Fruit fly (Drosophila melanogaster) whole organism, embryonic: ENCODE measurements around the gene Parg.

Experiments
- Bdp1 ChIP-seq: fragments of 200-800 bp; sonication (Bioruptor generic); optimal IDR thresholded peaks from 3 replicates; lab custom pipeline; 2016; ENCODE audit warnings: missing biosample characterization, missing genetic modification characterization
- C15 ChIP-seq: fragments of 200-800 bp; sonication (Bioruptor generic); IDR thresholded peaks from 3 replicates; pipeline ENCODE4 v1.3.6; 2022; ENCODE audit warnings: missing biosample characterization, missing genetic modification characterization
- CG11504 ChIP-seq: fragments of 200-800 bp; sonication (Bioruptor generic); optimal IDR thresholded peaks from 3 replicates; lab custom pipeline; 2019; ENCODE audit warnings: missing biosample characterization, mild to moderate bottlenecking, missing genetic modification characterization, moderate library complexity
- CG13123 ChIP-seq: fragments of 200-800 bp; sonication (Bioruptor generic); optimal IDR thresholded peaks from 2 replicates; lab custom pipeline; 2016; ENCODE audit warnings: missing biosample characterization, missing genetic modification characterization
- CG13296 ChIP-seq: fragments of 200-800 bp; sonication (Bioruptor generic); optimal IDR thresholded peaks from 3 replicates; lab custom pipeline; 2018; ENCODE audit warnings: missing biosample characterization, mild to moderate bottlenecking, missing genetic modification characterization
- CG15011 ChIP-seq: fragments of 200-800 bp; sonication (Bioruptor generic); optimal IDR thresholded peaks from 3 replicates; lab custom pipeline; 2018; ENCODE audit warnings: missing biosample characterization, mild to moderate bottlenecking, missing genetic modification characterization
- CG17186 ChIP-seq: fragments of 200-800 bp; sonication (Bioruptor generic); optimal IDR thresholded peaks from 3 replicates; lab custom pipeline; 2017; ENCODE audit warnings: missing biosample characterization, missing genetic modification reagents, missing genetic modification characterization
- CG18262 ChIP-seq: fragments of 200-800 bp; optimal IDR thresholded peaks from 3 replicates; lab custom pipeline; 2019; ENCODE audit warnings: missing biosample characterization, mild to moderate bottlenecking, missing genetic modification characterization, moderate library complexity
- CG2129 ChIP-seq: fragments of 200-800 bp; sonication (Bioruptor generic); IDR thresholded peaks from 2 replicates; pipeline ENCODE4 v1.3.6; 2022; ENCODE audit warnings: missing biosample characterization, missing genetic modification characterization; ENCODE audit not compliant: partially characterized antibody
- CG43689 ChIP-seq: fragments of 200-800 bp; sonication (Bioruptor generic); IDR thresholded peaks from 2 replicates; pipeline ENCODE4 v1.3.6; 2022; ENCODE audit warnings: missing biosample characterization, missing genetic modification characterization
- CG4707 ChIP-seq: fragments of 200-800 bp; sonication (Bioruptor generic); optimal IDR thresholded peaks from 2 replicates; lab custom pipeline; 2018; ENCODE audit warnings: missing biosample characterization, mild to moderate bottlenecking, missing genetic modification characterization, moderate library complexity
- CG5953 ChIP-seq: fragments of 200-800 bp; sonication (Bioruptor generic); IDR thresholded peaks from 2 replicates; pipeline ENCODE4 v1.3.6; 2022; ENCODE audit warnings: missing biosample characterization, missing genetic modification characterization
- CG6654 ChIP-seq: fragments of 200-800 bp; sonication (Bioruptor generic); optimal IDR thresholded peaks from 2 replicates; lab custom pipeline; 2017; ENCODE audit warnings: missing biosample characterization, mild to moderate bottlenecking, missing genetic modification characterization
- CG7745 ChIP-seq: fragments of 200-800 bp; sonication (Bioruptor generic); optimal IDR thresholded peaks from 2 replicates; lab custom pipeline; 2018; ENCODE audit warnings: missing biosample characterization, mild to moderate bottlenecking, missing genetic modification characterization, moderate library complexity
- CG7786 ChIP-seq: fragments of 200-800 bp; sonication (Bioruptor generic); optimal IDR thresholded peaks from 2 replicates; lab custom pipeline; 2016; ENCODE audit warnings: missing biosample characterization, missing genetic modification characterization
- CG8478 ChIP-seq: fragments of >200 bp; optimal IDR thresholded peaks from 2 replicates; lab custom pipeline; 2018
- CG9932 ChIP-seq: fragments of 200-800 bp; sonication (Bioruptor generic); IDR thresholded peaks from 2 replicates; pipeline ENCODE4 v1.3.6; 2022; ENCODE audit warnings: missing biosample characterization, missing genetic modification characterization
- Dfd ChIP-seq, 2 experiments: fragments of >200 bp; optimal IDR thresholded peaks; 2 replicates each; lab custom pipeline; 2017; ENCODE audit warnings: missing biosample characterization in 2 of 2, missing genetic modification characterization in 2 of 2
- Eip74EF ChIP-seq, 2 experiments: fragments of 200-800 bp in 1 of 2; fragments of >200 bp in 1 of 2; sonication (Bioruptor generic) in 1 of 2; optimal IDR thresholded peaks; 2 replicates each; lab custom pipeline; 2017 to 2019; ENCODE audit warnings: missing biosample characterization in 2 of 2, missing genetic modification characterization in 2 of 2, mild to moderate bottlenecking in 1 of 2, moderate library complexity in 1 of 2
- GATAe ChIP-seq: fragments of 200-800 bp; sonication (Bioruptor generic); conservative IDR thresholded peaks from 2 replicates; pipeline ENCODE4 v1.3.6; 2022; ENCODE audit warnings: missing biosample characterization, missing genetic modification characterization
- HLH4C ChIP-seq: fragments of 200-800 bp; sonication (Bioruptor generic); IDR thresholded peaks from 3 replicates; pipeline ENCODE4 v1.3.6; 2022; ENCODE audit warnings: missing biosample characterization, missing genetic modification characterization; ENCODE audit not compliant: partially characterized antibody
- Meics ChIP-seq: fragments of 200-800 bp; sonication (Bioruptor generic); optimal IDR thresholded peaks from 2 replicates; lab custom pipeline; 2017; ENCODE audit warnings: missing biosample characterization, mild to moderate bottlenecking, missing genetic modification characterization
- NC2α ChIP-seq: fragments of 200-800 bp; sonication (Bioruptor generic); optimal IDR thresholded peaks from 2 replicates; lab custom pipeline; 2016; ENCODE audit warnings: missing biosample characterization, missing genetic modification characterization
- Rfx ChIP-seq: fragments of 200-800 bp; sonication (Bioruptor generic); IDR thresholded peaks from 2 replicates; pipeline ENCODE4 v1.3.6; 2022; ENCODE audit warnings: missing biosample characterization, missing genetic modification characterization
- Scr ChIP-seq: fragments of 200-800 bp; sonication (Bioruptor generic); IDR thresholded peaks from 2 replicates; pipeline ENCODE4 v1.3.6; 2022; ENCODE audit warnings: missing biosample characterization, missing genetic modification characterization; ENCODE audit not compliant: partially characterized antibody
- Stat92E ChIP-seq, 3 experiments: fragments of >200 bp in 2 of 3; fragments of 200-800 bp in 1 of 3; sonication (Bioruptor generic) in 1 of 3; optimal IDR thresholded peaks; 2 replicates each; lab custom pipeline; 2017 to 2019; ENCODE audit warnings: missing biosample characterization in 3 of 3, missing genetic modification characterization in 3 of 3, mild to moderate bottlenecking in 1 of 3, moderate library complexity in 1 of 3
- Trl ChIP-seq, 3 experiments: fragments of >200 bp in 2 of 3; fragments of 200-800 bp in 1 of 3; sonication (Bioruptor generic) in 1 of 3; optimal IDR thresholded peaks; 2 replicates in 1 of 3; 3 replicates in 2 of 3; lab custom pipeline; 2016 to 2017; ENCODE audit warnings: missing biosample characterization in 1 of 3, missing genetic modification characterization in 1 of 3
- ab ChIP-seq: fragments of 200-800 bp; sonication (Bioruptor generic); optimal IDR thresholded peaks from 2 replicates; lab custom pipeline; 2016; ENCODE audit warnings: missing biosample characterization, missing genetic modification characterization
- al ChIP-seq: fragments of 200-800 bp; sonication (Bioruptor generic); IDR thresholded peaks from 2 replicates; pipeline ENCODE4 v1.3.6; 2022; ENCODE audit warnings: missing biosample characterization, missing genetic modification characterization
- ara ChIP-seq: fragments of 200-800 bp; sonication (Bioruptor generic); IDR thresholded peaks from 2 replicates; pipeline ENCODE4 v1.3.6; 2022; ENCODE audit warnings: missing biosample characterization, missing genetic modification characterization
- az2 ChIP-seq: fragments of 200-800 bp; sonication (Bioruptor generic); optimal IDR thresholded peaks from 3 replicates; lab custom pipeline; 2016; ENCODE audit warnings: missing biosample characterization, missing genetic modification characterization
- br ChIP-seq: fragments of >200 bp; optimal IDR thresholded peaks from 2 replicates; lab custom pipeline; 2017
- dmrt11E ChIP-seq: fragments of 200-800 bp; sonication (Bioruptor generic); optimal IDR thresholded peaks from 3 replicates; lab custom pipeline; 2018; ENCODE audit warnings: missing biosample characterization, mild to moderate bottlenecking, missing genetic modification characterization, moderate library complexity
- dmrt99B ChIP-seq: fragments of 200-800 bp; sonication (Bioruptor generic); optimal IDR thresholded peaks from 2 replicates; lab custom pipeline; 2018; ENCODE audit warnings: missing biosample characterization, mild to moderate bottlenecking, missing genetic modification characterization, moderate library complexity
- fu2 ChIP-seq: fragments of 200-800 bp; sonication (Bioruptor generic); optimal IDR thresholded peaks from 2 replicates; lab custom pipeline; 2016; ENCODE audit warnings: missing biosample characterization, missing genetic modification characterization
- insv ChIP-seq, 2 experiments: fragments of 200-800 bp; sonication (Bioruptor generic); optimal IDR thresholded peaks; 3 replicates each; lab custom pipeline; 2016 to 2018; ENCODE audit warnings: missing biosample characterization in 2 of 2, missing genetic modification characterization in 2 of 2
- ken ChIP-seq: fragments of 200-800 bp; sonication (Bioruptor generic); IDR thresholded peaks from 3 replicates; pipeline ENCODE4 v1.3.6; 2022; ENCODE audit warnings: missing biosample characterization, missing genetic modification characterization
- knrl ChIP-seq: fragments of 200-800 bp; sonication (Bioruptor generic); IDR thresholded peaks from 3 replicates; pipeline ENCODE4 v1.3.6; 2022; ENCODE audit warnings: missing biosample characterization, missing genetic modification characterization; ENCODE audit not compliant: partially characterized antibody
- oc ChIP-seq: fragments of 200-800 bp; sonication (Bioruptor generic); optimal IDR thresholded peaks from 2 replicates; lab custom pipeline; 2018; ENCODE audit warnings: missing biosample characterization, mild to moderate bottlenecking, missing genetic modification characterization, moderate library complexity
- pho ChIP-seq: fragments of 200-800 bp; sonication (Bioruptor generic); optimal IDR thresholded peaks from 2 replicates; lab custom pipeline; 2016; ENCODE audit warnings: missing biosample characterization, missing genetic modification characterization
- seq ChIP-seq: fragments of 200-800 bp; sonication (Bioruptor generic); IDR thresholded peaks from 2 replicates; pipeline ENCODE4 v1.3.6; 2022; ENCODE audit warnings: missing biosample characterization, missing genetic modification characterization
- ssp ChIP-seq: fragments of 200-800 bp; sonication (Bioruptor generic); IDR thresholded peaks from 2 replicates; pipeline ENCODE4 v1.3.6; 2022; ENCODE audit warnings: missing biosample characterization, missing genetic modification characterization
- tin ChIP-seq: fragments of 200-800 bp; sonication (Bioruptor generic); optimal IDR thresholded peaks from 3 replicates; lab custom pipeline; 2016; ENCODE audit warnings: missing biosample characterization, missing genetic modification characterization
- tll ChIP-seq, 2 experiments: fragments of 200-800 bp in 1 of 2; fragments of >200 bp in 1 of 2; sonication (Bioruptor generic) in 1 of 2; optimal IDR thresholded peaks; 2 replicates each; lab custom pipeline; 2017 to 2019; ENCODE audit warnings: missing biosample characterization in 2 of 2, missing genetic modification characterization in 2 of 2, mild to moderate bottlenecking in 1 of 2, moderate library complexity in 1 of 2
- tna ChIP-seq: fragments of 200-800 bp; sonication (Bioruptor generic); IDR thresholded peaks from 2 replicates; pipeline ENCODE4 v1.3.6; 2022; ENCODE audit warnings: missing biosample characterization, missing genetic modification characterization; ENCODE audit not compliant: partially characterized antibody
- trh ChIP-seq: fragments of 200-800 bp; sonication (Bioruptor generic); optimal IDR thresholded peaks from 2 replicates; lab custom pipeline; 2016; ENCODE audit warnings: missing biosample characterization, missing genetic modification characterization
- yki ChIP-seq: fragments of >200 bp; optimal IDR thresholded peaks from 3 replicates; lab custom pipeline; 2018
- zen ChIP-seq: fragments of 200-800 bp; sonication (Bioruptor generic); optimal IDR thresholded peaks from 3 replicates; lab custom pipeline; 2018; ENCODE audit warnings: missing biosample characterization, mild to moderate bottlenecking, missing genetic modification characterization, moderate library complexity

Gene Parg

dm6 chrX:3691623-3692553, 20.6 kb upstream of the Parg start (continued):
- TF ChIP-seq CG9932 (GFP tag; lab: Robert Waterston, UW) (peak; percentile 59), Meics (GFP tag; lab: Kevin White, UChicago) (peak; percentile 78), Dfd (GFP tag; optimal IDR thresholded peaks at IDR 0.05; lab: Kevin White, UChicago) (no peak), CG17186 (peak; percentile 27), seq (GFP tag; lab: Robert Waterston, UW) (peak; percentile 79), CG2129 (GFP tag; lab: Robert Waterston, UW) (no peak), tin (GFP tag; lab: Kevin White, UChicago) (peak; percentile 82), insv (GFP tag; optimal IDR thresholded peaks at IDR 0.05; lab: Kevin White, UChicago) (no peak), CG6654 (GFP tag; lab: Kevin White, UChicago) (peak; percentile 42), Stat92E (GFP tag; optimal IDR thresholded peaks at IDR 0.05; lab: Kevin White, UChicago) (no peak), ken (peak; percentile 83), Trl (optimal IDR thresholded peaks at IDR 0.05; lab: Kevin White, UChicago) (peak; percentile 67 to 68), Trl (GFP tag; optimal IDR thresholded peaks at IDR 0.05; lab: Kevin White, UChicago) (peak; percentile 79), CG18262 (tag; lab: Kevin White, UChicago) (peak; percentile 83), CG8478 (no peak), CG15011 (GFP tag; lab: Kevin White, UChicago) (peak; percentile 53), Bdp1 (GFP tag; lab: Kevin White, UChicago) (no peak), zen (tag; lab: Kevin White, UChicago) (peak; percentile 55), pho (GFP tag; lab: Kevin White, UChicago) (peak; percentile 63), fu2 (peak; percentile 45), ara (GFP tag; lab: Robert Waterston, UW) (peak; percentile 64; the same call in 1 of the 2 replicates), br (no peak), dmrt11E (peak; percentile 88), oc (tag; lab: Kevin White, UChicago) (peak; percentile 68), yki (lab: Kevin White, UChicago) (no peak), al (GFP tag; lab: Robert Waterston, UW) (no peak), CG7745 (tag; lab: Kevin White, UChicago) (no peak), CG13123 (peak; percentile 56), az2 (GFP tag; lab: Kevin White, UChicago) (peak; percentile 79), tll (GFP tag; optimal IDR thresholded peaks at IDR 0.05; lab: Kevin White, UChicago) (no peak), dmrt99B (peak; percentile 83), tna (no peak), knrl (no peak), trh (GFP tag; lab: Kevin White, UChicago) (peak; percentile 30), GATAe (GFP tag; lab: Robert Waterston, UW) (no peak), Rfx (peak; percentile 76), ab (GFP tag; lab: Kevin White, UChicago) (peak; percentile 53), CG43689 (GFP tag; lab: Robert Waterston, UW) (no peak), Scr (no peak), C15 (GFP tag; lab: Robert Waterston, UW) (no peak), NC2α (peak; percentile 33), CG5953 (GFP tag; lab: Robert Waterston, UW) (peak; percentile 59; the same call in 1 of the 2 replicates), CG4707 (GFP tag; lab: Kevin White, UChicago) (peak; percentile 37), Eip74EF (GFP tag; optimal IDR thresholded peaks at IDR 0.05; lab: Kevin White, UChicago) (peak in 1 of 2 experiments; percentile 73), CG7786 (GFP tag; lab: Kevin White, UChicago) (peak; percentile 70), HLH4C (no peak), ssp (GFP tag; lab: Robert Waterston, UW) (peak; percentile 42), CG13296 (GFP tag; lab: Kevin White, UChicago) (peak; percentile 64), CG11504 (tag; lab: Kevin White, UChicago) (peak; percentile 84)
